Worm (Caenorhabditis elegans) whole organism, L2 larva: Measurements from ENCODE around the gene sma-4.

Experiments used
- F13H6.1 ChIP-seq: sonication (generic microtip); optimal IDR thresholded peaks from 2 replicates; lab custom pipeline; 2016; ENCODE audit warnings: missing genetic modification characterization, missing compliant biosample characterization
- ama-1 ChIP-seq: fragments of 150-350 bp; optimal IDR thresholded peaks from 2 replicates; lab custom pipeline; 2018; ENCODE audit warnings: inconsistent platforms
- ceh-16 ChIP-seq: fragments of 150-350 bp; optimal IDR thresholded peaks from 2 replicates; lab custom pipeline; 2014; ENCODE audit warnings: missing biosample characterization, missing genetic modification characterization
- lin-11 ChIP-seq: fragments of 150-350 bp; sonication (generic microtip); optimal IDR thresholded peaks from 2 replicates; lab custom pipeline; 2014; ENCODE audit warnings: missing biosample characterization, missing genetic modification characterization, inconsistent platforms, mixed read lengths
- lin-13 ChIP-seq: fragments of 150-350 bp; optimal IDR thresholded peaks from 2 replicates; lab custom pipeline; 2014; ENCODE audit warnings: missing biosample characterization, missing genetic modification reagents, missing genetic modification characterization
- lin-39 ChIP-seq: fragments of 150-350 bp; optimal IDR thresholded peaks from 2 replicates; lab custom pipeline; 2014; ENCODE audit warnings: missing biosample characterization, missing genetic modification reagents, missing genetic modification characterization
- mdl-1 ChIP-seq, 2 experiments: fragments of 150-350 bp in 1 of 2; sonication (generic microtip) in 1 of 2; optimal IDR thresholded peaks; 2 replicates each; lab custom pipeline; 2017; ENCODE audit warnings: missing biosample characterization in 2 of 2, missing genetic modification characterization in 2 of 2
- nhr-77 ChIP-seq: fragments of 150-350 bp; optimal IDR thresholded peaks from 2 replicates; lab custom pipeline; 2014; ENCODE audit warnings: missing biosample characterization, missing genetic modification characterization
- unc-62 ChIP-seq: fragments of 150-350 bp; optimal IDR thresholded peaks from 2 replicates; lab custom pipeline; 2014; ENCODE audit warnings: missing biosample characterization, missing genetic modification reagents, missing genetic modification characterization
- ztf-11 ChIP-seq: sonication (generic microtip); optimal IDR thresholded peaks from 2 replicates; lab custom pipeline; 2017; ENCODE audit warnings: missing biosample characterization, missing genetic modification characterization
- ztf-4 ChIP-seq: fragments of 150-350 bp; optimal IDR thresholded peaks from 2 replicates; lab custom pipeline; 2014; ENCODE audit warnings: missing biosample characterization, missing genetic modification characterization

- no peak for TF ChIP-seq ztf-4
- no peak for TF ChIP-seq F13H6.1 (tag; lab: Kevin White, UChicago)
- TF ChIP-seq ztf-11 (tag; lab: Kevin White, UChicago), result no peak
- no peak for TF ChIP-seq ama-1 (lab: Kevin White, UChicago)
- TF ChIP-seq lin-13 (GFP tag; lab: Kevin White, UChicago), result no peak
- no peak for TF ChIP-seq lin-11 (tag; lab: Kevin White, UChicago)
- TF ChIP-seq ceh-16 (tag; lab: Kevin White, UChicago), result no peak
- TF ChIP-seq unc-62 (GFP tag; lab: Kevin White, UChicago), result no peak
- TF ChIP-seq nhr-77 (tag; lab: Kevin White, UChicago), result no peak
- TF ChIP-seq mdl-1 (tag; optimal IDR thresholded peaks at IDR 0.05; lab: Kevin White, UChicago), result no peak
- no peak for TF ChIP-seq lin-39 (tag; lab: Kevin White, UChicago)
These were observed 10.8 kb upstream of the sma-4 start, which contains the start of gene R12B2.3 for ce11 chrIII:5805273-5805672.
